Fruit fly (Drosophila melanogaster) whole organism, pupa: ENCODE results near the gene CG11656.

Experiments
- CG10348 ChIP-seq: fragments of 200-800 bp; sonication (Bioruptor generic); IDR thresholded peaks from 2 replicates; pipeline ENCODE4 v1.3.6; 2022; ENCODE audit warnings: missing biosample characterization, missing genetic modification characterization
- CG12605 ChIP-seq: fragments of 200-800 bp; sonication (Bioruptor generic); IDR thresholded peaks from 2 replicates; pipeline ENCODE4 v1.3.6; 2022; ENCODE audit warnings: missing biosample characterization, missing genetic modification characterization
- CG14655 ChIP-seq: fragments of 200-800 bp; sonication (Bioruptor generic); optimal IDR thresholded peaks from 3 replicates; lab custom pipeline; 2017; ENCODE audit warnings: mild to moderate bottlenecking, missing biosample characterization, missing genetic modification reagents, missing genetic modification characterization
- CG17806 ChIP-seq: fragments of 200-800 bp; sonication (Bioruptor generic); optimal IDR thresholded peaks from 2 replicates; lab custom pipeline; 2018; ENCODE audit warnings: missing biosample characterization, mild to moderate bottlenecking, missing genetic modification characterization, moderate library complexity
- CG32121 ChIP-seq: fragments of 200-800 bp; sonication (Bioruptor generic); IDR thresholded peaks from 2 replicates; pipeline ENCODE4 v1.3.6; 2022; ENCODE audit warnings: missing biosample characterization, missing genetic modification characterization
- CG34367 ChIP-seq: fragments of 200-800 bp; sonication (Bioruptor generic); optimal IDR thresholded peaks from 2 replicates; lab custom pipeline; 2018; ENCODE audit warnings: missing biosample characterization, mild to moderate bottlenecking, missing genetic modification characterization
- CG4496 ChIP-seq: fragments of 200-800 bp; sonication (Bioruptor generic); IDR thresholded peaks from 3 replicates; pipeline ENCODE4 v1.3.6; 2022; ENCODE audit warnings: missing biosample characterization, missing genetic modification characterization
- CG8159 ChIP-seq: fragments of 200-800 bp; sonication (Bioruptor generic); optimal IDR thresholded peaks from 3 replicates; lab custom pipeline; 2018; ENCODE audit warnings: missing biosample characterization, mild to moderate bottlenecking, missing genetic modification characterization, moderate library complexity
- CG8301 ChIP-seq: fragments of 200-800 bp; sonication (Bioruptor generic); optimal IDR thresholded peaks from 2 replicates; lab custom pipeline; 2018; ENCODE audit warnings: missing biosample characterization, mild to moderate bottlenecking, missing genetic modification characterization
- Pif1A ChIP-seq: fragments of 200-800 bp; sonication (Bioruptor generic); optimal IDR thresholded peaks from 3 replicates; lab custom pipeline; 2016; ENCODE audit warnings: missing biosample characterization, missing genetic modification characterization
- Pif1B ChIP-seq: fragments of 200-800 bp; sonication (Bioruptor generic); optimal IDR thresholded peaks from 3 replicates; lab custom pipeline; 2016; ENCODE audit warnings: missing biosample characterization, missing genetic modification characterization
- gl ChIP-seq: fragments of 200-800 bp; sonication (Bioruptor generic); optimal IDR thresholded peaks from 2 replicates; lab custom pipeline; 2018; ENCODE audit warnings: missing biosample characterization, mild to moderate bottlenecking, missing genetic modification characterization
- rn ChIP-seq: fragments of 200-800 bp; sonication (Bioruptor generic); IDR thresholded peaks from 2 replicates; pipeline ENCODE4 v1.3.6; 2022; ENCODE audit warnings: missing biosample characterization, missing genetic modification characterization

dm6 chr3R:13030257-13031173 is 20.8 kb downstream of the CG11656 start, which contains the start of the genes CG46281 and CG46280:
- TF ChIP-seq Pif1B (GFP tag; lab: Kevin White, UChicago): no peak
- no peak for TF ChIP-seq CG34367 (tag; lab: Kevin White, UChicago)
- no peak for TF ChIP-seq CG8159 (tag; lab: Kevin White, UChicago)
- no peak for TF ChIP-seq CG14655 (GFP tag; lab: Kevin White, UChicago)
- no peak for TF ChIP-seq CG12605 (GFP tag; lab: Robert Waterston, UW)
- no peak for TF ChIP-seq rn (GFP tag; lab: Robert Waterston, UW)
- TF ChIP-seq CG32121 (GFP tag; lab: Robert Waterston, UW): no peak
- no peak for TF ChIP-seq CG8301 (tag; lab: Kevin White, UChicago)
- no peak for TF ChIP-seq CG10348 (GFP tag; lab: Robert Waterston, UW)
- TF ChIP-seq gl (tag; lab: Kevin White, UChicago): no peak
- no peak for TF ChIP-seq CG4496 (GFP tag; lab: Robert Waterston, UW)
- TF ChIP-seq CG17806 (tag; lab: Kevin White, UChicago): no peak
- no peak for TF ChIP-seq Pif1A
